Worm (Caenorhabditis elegans) whole organism, L2 larva: ENCODE measurements around the gene Y53C12B.1.

Experiments used
- C34F6.9 ChIP-seq: fragments of 150-350 bp; optimal IDR thresholded peaks from 2 replicates; lab custom pipeline; 2014; ENCODE audit warnings: missing biosample characterization, missing genetic modification characterization
- F13H6.1 ChIP-seq: sonication (generic microtip); optimal IDR thresholded peaks from 2 replicates; lab custom pipeline; 2016; ENCODE audit warnings: missing genetic modification characterization, missing compliant biosample characterization
- R02D3.7 ChIP-seq: fragments of 150-350 bp; optimal IDR thresholded peaks from 2 replicates; lab custom pipeline; 2014; ENCODE audit warnings: missing biosample characterization, missing genetic modification characterization
- ZK546.5 ChIP-seq: sonication (generic microtip); optimal IDR thresholded peaks from 2 replicates; lab custom pipeline; 2017; ENCODE audit warnings: missing biosample characterization, missing genetic modification characterization
- alr-1 ChIP-seq: fragments of 150-350 bp; optimal IDR thresholded peaks from 2 replicates; lab custom pipeline; 2014; ENCODE audit warnings: missing biosample characterization, missing genetic modification characterization
- aly-2 ChIP-seq: fragments of 150-350 bp; optimal IDR thresholded peaks from 2 replicates; lab custom pipeline; 2014; ENCODE audit warnings: missing biosample characterization, missing genetic modification characterization
- ama-1 ChIP-seq: fragments of 150-350 bp; optimal IDR thresholded peaks from 2 replicates; lab custom pipeline; 2018; ENCODE audit warnings: inconsistent platforms
- blmp-1 ChIP-seq: sonication (generic microtip); optimal IDR thresholded peaks from 2 replicates; lab custom pipeline; 2017; ENCODE audit warnings: missing genetic modification characterization, mild to moderate bottlenecking, missing compliant biosample characterization, antibody characterized with exemption, moderate library complexity; ENCODE audit not compliant: insufficient read depth
- ceh-16 ChIP-seq: fragments of 150-350 bp; optimal IDR thresholded peaks from 2 replicates; lab custom pipeline; 2014; ENCODE audit warnings: missing biosample characterization, missing genetic modification characterization
- ceh-82 ChIP-seq: fragments of 150-350 bp; optimal IDR thresholded peaks from 2 replicates; lab custom pipeline; 2014; ENCODE audit warnings: missing biosample characterization, missing genetic modification characterization
- crh-2 ChIP-seq: sonication (generic microtip); optimal IDR thresholded peaks from 2 replicates; lab custom pipeline; 2017; ENCODE audit warnings: missing biosample characterization, missing genetic modification characterization
- dmd-4 ChIP-seq: sonication (generic microtip); optimal IDR thresholded peaks from 2 replicates; lab custom pipeline; 2017; ENCODE audit warnings: missing biosample characterization, missing genetic modification characterization
- egl-27 ChIP-seq: sonication (generic microtip); optimal IDR thresholded peaks from 3 replicates; lab custom pipeline; 2017; ENCODE audit warnings: missing biosample characterization, missing genetic modification reagents, missing genetic modification characterization
- elt-1 ChIP-seq: fragments of 150-350 bp; optimal IDR thresholded peaks from 2 replicates; lab custom pipeline; 2014; ENCODE audit warnings: missing biosample characterization, missing genetic modification characterization
- elt-3 ChIP-seq: sonication (generic microtip); optimal IDR thresholded peaks from 2 replicates; lab custom pipeline; 2017; ENCODE audit warnings: missing biosample characterization, missing genetic modification characterization
- fos-1 ChIP-seq: fragments of 150-350 bp; optimal IDR thresholded peaks from 2 replicates; lab custom pipeline; 2014; ENCODE audit warnings: missing biosample characterization, missing genetic modification characterization
- lin-11 ChIP-seq: fragments of 150-350 bp; sonication (generic microtip); optimal IDR thresholded peaks from 2 replicates; lab custom pipeline; 2014; ENCODE audit warnings: missing biosample characterization, missing genetic modification characterization, inconsistent platforms, mixed read lengths
- lin-13 ChIP-seq: fragments of 150-350 bp; optimal IDR thresholded peaks from 2 replicates; lab custom pipeline; 2014; ENCODE audit warnings: missing biosample characterization, missing genetic modification reagents, missing genetic modification characterization
- lsy-2 ChIP-seq, 2 experiments: fragments of 150-350 bp in 1 of 2; sonication (generic microtip) in 1 of 2; optimal IDR thresholded peaks; 2 replicates each; lab custom pipeline; 2014 to 2017; ENCODE audit warnings: missing biosample characterization in 2 of 2, missing genetic modification characterization in 2 of 2
- mab-5 ChIP-seq: fragments of 150-350 bp; optimal IDR thresholded peaks from 2 replicates; lab custom pipeline; 2014; ENCODE audit warnings: missing biosample characterization, missing genetic modification characterization
- mbf-1 ChIP-seq: sonication (generic microtip); optimal IDR thresholded peaks from 2 replicates; lab custom pipeline; 2017; ENCODE audit warnings: missing biosample characterization, missing genetic modification characterization
- nhr-11 ChIP-seq: fragments of 150-350 bp; optimal IDR thresholded peaks from 2 replicates; lab custom pipeline; 2014; ENCODE audit warnings: missing biosample characterization, missing genetic modification characterization
- nhr-12 ChIP-seq: fragments of 150-350 bp; optimal IDR thresholded peaks from 2 replicates; lab custom pipeline; 2014; ENCODE audit warnings: missing biosample characterization, missing genetic modification characterization
- nhr-129 ChIP-seq: fragments of 150-350 bp; optimal IDR thresholded peaks from 2 replicates; lab custom pipeline; 2014; ENCODE audit warnings: missing biosample characterization, missing genetic modification characterization
- nhr-21 ChIP-seq: fragments of 150-350 bp; optimal IDR thresholded peaks from 2 replicates; lab custom pipeline; 2014; ENCODE audit warnings: missing biosample characterization, missing genetic modification characterization
- nhr-23 ChIP-seq: fragments of 150-350 bp; optimal IDR thresholded peaks from 2 replicates; lab custom pipeline; 2014; ENCODE audit warnings: missing biosample characterization, missing genetic modification reagents, missing genetic modification characterization
- nhr-237 ChIP-seq: fragments of 150-350 bp; optimal IDR thresholded peaks from 2 replicates; lab custom pipeline; 2014; ENCODE audit warnings: missing biosample characterization, missing genetic modification characterization
- nhr-6 ChIP-seq: fragments of 150-350 bp; optimal IDR thresholded peaks from 2 replicates; lab custom pipeline; 2014; ENCODE audit warnings: missing biosample characterization, missing genetic modification characterization
- peb-1 ChIP-seq: fragments of 150-350 bp; optimal IDR thresholded peaks from 2 replicates; lab custom pipeline; 2014; ENCODE audit warnings: missing biosample characterization, missing genetic modification characterization
- sem-4 ChIP-seq: fragments of 150-350 bp; optimal IDR thresholded peaks from 2 replicates; lab custom pipeline; 2014; ENCODE audit warnings: missing biosample characterization, missing genetic modification reagents, missing genetic modification characterization
- skn-1 ChIP-seq: sonication (generic microtip); optimal IDR thresholded peaks from 2 replicates; lab custom pipeline; 2017; ENCODE audit warnings: missing biosample characterization, missing genetic modification characterization
- sma-3 ChIP-seq: sonication (generic microtip); optimal IDR thresholded peaks from 2 replicates; lab custom pipeline; 2016; ENCODE audit warnings: missing genetic modification reagents, missing genetic modification characterization, missing compliant biosample characterization
- sma-9 ChIP-seq, 2 experiments: fragments of 150-350 bp in 1 of 2; sonication (generic microtip) in 1 of 2; optimal IDR thresholded peaks; 2 replicates each; lab custom pipeline; 2014 to 2016; ENCODE audit warnings: missing genetic modification characterization in 2 of 2, mild to moderate bottlenecking in 1 of 2, missing biosample characterization in 1 of 2, missing compliant biosample characterization in 1 of 2, missing genetic modification reagents in 1 of 2, moderate library complexity in 1 of 2
- unc-39 ChIP-seq: fragments of 150-350 bp; optimal IDR thresholded peaks from 2 replicates; lab custom pipeline; 2014; ENCODE audit warnings: missing biosample characterization, missing genetic modification characterization
- unc-55 ChIP-seq: fragments of 150-350 bp; sonication (generic microtip); optimal IDR thresholded peaks from 3 replicates; lab custom pipeline; 2014; ENCODE audit warnings: missing biosample characterization, missing genetic modification reagents, missing genetic modification characterization
- unc-62 ChIP-seq: fragments of 150-350 bp; optimal IDR thresholded peaks from 2 replicates; lab custom pipeline; 2014; ENCODE audit warnings: missing biosample characterization, missing genetic modification reagents, missing genetic modification characterization
- zag-1 ChIP-seq: fragments of 150-350 bp; optimal IDR thresholded peaks from 2 replicates; lab custom pipeline; 2014; ENCODE audit warnings: missing biosample characterization, missing genetic modification characterization
- ztf-1 ChIP-seq: fragments of 200-800 bp; sonication (Bioruptor generic); conservative IDR thresholded peaks from 2 replicates; pipeline ENCODE4 v1.3.6; 2022; ENCODE audit warnings: missing genetic modification characterization, missing compliant biosample characterization
- ztf-11 ChIP-seq: sonication (generic microtip); optimal IDR thresholded peaks from 2 replicates; lab custom pipeline; 2017; ENCODE audit warnings: missing biosample characterization, missing genetic modification characterization
- ztf-4 ChIP-seq: fragments of 150-350 bp; optimal IDR thresholded peaks from 2 replicates; lab custom pipeline; 2014; ENCODE audit warnings: missing biosample characterization, missing genetic modification characterization

Y53C12B.1 gene

ce11 chrII:9752278-9752677 is 6.4 kb upstream of the Y53C12B.1 start (continued):
- TF ChIP-seq zag-1 (no peak), lin-13 (no peak), aly-2 (tag; lab: Kevin White, UChicago) (no peak), mbf-1 (tag; lab: Kevin White, UChicago) (no peak), peb-1 (tag; lab: Kevin White, UChicago) (no peak), dmd-4 (no peak), nhr-237 (no peak), ceh-82 (tag; lab: Kevin White, UChicago) (no peak), ztf-1 (GFP tag; lab: Robert Waterston, UW) (no peak), C34F6.9 (tag; lab: Kevin White, UChicago) (no peak), elt-3 (no peak)

DNA sequence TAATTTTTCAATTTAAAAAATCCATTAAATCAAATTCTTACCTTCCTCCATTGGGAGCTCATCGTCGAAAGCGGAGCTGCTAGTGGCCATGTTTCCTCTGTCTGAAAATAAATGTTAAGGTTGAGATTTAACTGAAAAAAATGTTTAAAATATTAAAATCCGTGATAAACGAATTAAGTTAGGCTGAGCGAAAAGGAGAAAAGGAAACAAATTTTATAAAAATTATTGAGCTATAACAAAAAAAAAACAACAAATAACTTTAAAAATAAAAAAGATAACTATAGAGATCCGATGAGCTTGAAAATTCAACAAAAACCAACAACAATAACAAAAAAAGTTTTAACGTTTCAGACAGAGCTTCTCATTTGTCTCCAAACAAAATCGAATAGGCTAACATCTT is 3.1 kb downstream of the Y53C12B.1 start, which contains the start of gene pno-1:
TSS of gene pno-1 (minus strand) at position 101 of the 400 bp plus-strand sequence.
- no peak for TF ChIP-seq ceh-82 (tag; lab: Kevin White, UChicago)
- no peak for TF ChIP-seq lin-11 (tag; lab: Kevin White, UChicago)
- no peak for TF ChIP-seq mbf-1 (tag; lab: Kevin White, UChicago)
- no peak for TF ChIP-seq skn-1
- no peak for TF ChIP-seq ztf-11 (tag; lab: Kevin White, UChicago)
- no peak for TF ChIP-seq egl-27 (tag; lab: Kevin White, UChicago)
- TF ChIP-seq R02D3.7 (tag; lab: Kevin White, UChicago), result no peak
- no peak for TF ChIP-seq unc-55
- no peak for TF ChIP-seq lin-13
- TF ChIP-seq ztf-4 (tag; lab: Kevin White, UChicago), result no peak
- no peak for TF ChIP-seq elt-3
- TF ChIP-seq alr-1, result no peak
- TF ChIP-seq unc-62 (GFP tag; lab: Kevin White, UChicago), result no peak
- TF ChIP-seq ztf-1 (GFP tag; lab: Robert Waterston, UW), result no peak
- no peak for TF ChIP-seq nhr-12 (tag; lab: Kevin White, UChicago)
- TF ChIP-seq nhr-23 (tag; lab: Kevin White, UChicago), result no peak
- no peak for TF ChIP-seq ama-1

DNA sequence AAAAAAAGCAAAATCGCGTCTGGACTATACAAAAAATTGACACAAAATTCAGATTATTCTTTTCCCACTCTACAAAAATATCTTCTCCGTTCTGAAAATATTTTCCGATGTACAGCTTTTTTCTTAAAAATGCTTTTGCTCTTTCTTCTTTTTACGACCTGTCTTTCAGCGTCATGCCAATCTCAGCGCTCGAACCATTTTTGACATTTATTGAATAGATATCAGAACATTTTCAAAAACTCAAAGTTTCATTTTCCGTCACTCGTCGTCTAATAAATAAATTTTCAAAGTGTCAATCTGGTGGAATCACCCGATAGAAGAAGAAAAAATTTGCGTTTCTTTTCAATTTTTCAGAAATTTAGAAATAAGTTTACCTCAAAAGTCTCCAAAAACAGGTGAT is 4.5 kb downstream of the Y53C12B.1 start:
- no peak for TF ChIP-seq zag-1
- TF ChIP-seq ztf-1 (GFP tag; lab: Robert Waterston, UW), result no peak
- TF ChIP-seq nhr-23 (tag; lab: Kevin White, UChicago), result no peak
- TF ChIP-seq ZK546.5 (tag; lab: Kevin White, UChicago), result no peak
- no peak for TF ChIP-seq unc-55
- no peak for TF ChIP-seq ceh-16 (tag; lab: Kevin White, UChicago)
- TF ChIP-seq blmp-1 (tag; lab: Kevin White, UChicago), result no peak
- TF ChIP-seq nhr-6 (tag; lab: Kevin White, UChicago), result no peak
- no peak for TF ChIP-seq ama-1
- TF ChIP-seq mab-5 (tag; lab: Kevin White, UChicago), result no peak
- TF ChIP-seq sma-3, result no peak
- no peak for TF ChIP-seq lin-11 (tag; lab: Kevin White, UChicago)

- TF ChIP-seq lin-11 (tag; lab: Kevin White, UChicago) (no peak), sma-9 (GFP tag; optimal IDR thresholded peaks at IDR 0.05; lab: Kevin White, UChicago) (peak; percentile 10), sma-9 (tag; optimal IDR thresholded peaks at IDR 0.05; lab: Kevin White, UChicago) (no peak), sem-4 (tag; lab: Kevin White, UChicago) (no peak), ama-1 (no peak), unc-55 (no peak), crh-2 (tag; lab: Kevin White, UChicago) (peak; percentile 42), aly-2 (tag; lab: Kevin White, UChicago) (no peak), fos-1 (tag; lab: Kevin White, UChicago) (peak; percentile 39), skn-1 (no peak), zag-1 (no peak), lsy-2 (tag; optimal IDR thresholded peaks at IDR 0.05; lab: Kevin White, UChicago) (peak in 1 of 2 experiments; percentile 53), elt-1 (tag; lab: Kevin White, UChicago) (no peak), egl-27 (tag; lab: Kevin White, UChicago) (no peak), lin-13 (no peak)
Observed at ce11 chrII:9740552-9740951, 5.3 kb downstream of the Y53C12B.1 start.

ce11 chrII:9738820-9739219 is 7.1 kb downstream of the Y53C12B.1 start:
- TF ChIP-seq blmp-1 (tag; lab: Kevin White, UChicago), result no peak
- no peak for TF ChIP-seq egl-27 (tag; lab: Kevin White, UChicago)
- no peak for TF ChIP-seq lin-13
- no peak for TF ChIP-seq nhr-129 (tag; lab: Kevin White, UChicago)
- TF ChIP-seq sma-3, result no peak
- no peak for TF ChIP-seq nhr-23 (tag; lab: Kevin White, UChicago)
- TF ChIP-seq peb-1 (tag; lab: Kevin White, UChicago), result no peak
- no peak for TF ChIP-seq ceh-82 (tag; lab: Kevin White, UChicago)
- TF ChIP-seq fos-1 (tag; lab: Kevin White, UChicago), result peak; percentile 81
- TF ChIP-seq elt-3, result no peak
- TF ChIP-seq crh-2 (tag; lab: Kevin White, UChicago), result peak; percentile 36
- no peak for TF ChIP-seq zag-1
- TF ChIP-seq nhr-11, result no peak
- TF ChIP-seq F13H6.1, result peak; percentile 37
- no peak for TF ChIP-seq sma-9 (GFP tag; optimal IDR thresholded peaks at IDR 0.05; lab: Kevin White, UChicago)
- no peak for TF ChIP-seq sma-9 (tag; optimal IDR thresholded peaks at IDR 0.05; lab: Kevin White, UChicago)
- no peak for TF ChIP-seq unc-39
- no peak for TF ChIP-seq lin-11 (tag; lab: Kevin White, UChicago)
- TF ChIP-seq ztf-4 (tag; lab: Kevin White, UChicago), result no peak
- TF ChIP-seq R02D3.7 (tag; lab: Kevin White, UChicago), result no peak
- no peak for TF ChIP-seq nhr-21 (tag; lab: Kevin White, UChicago)
- TF ChIP-seq nhr-6 (tag; lab: Kevin White, UChicago), result no peak
- TF ChIP-seq, all 48 proteins: peak for 3
